Worm (Caenorhabditis elegans): ENCODE data around the gene C15B12.3.

Gene C15B12.3

ce11 chrX:6468499-6468898 lies 1.1 kb upstream of the C15B12.3 start, which contains the start of gene C15B12.9:
TSS of gene C15B12.9 (plus strand) at chrX:6468799.
- TF ChIP-seq bed-2 (GFP tag; IDR thresholded peaks at IDR 0.05) = no peak
- TF ChIP-seq K11D2.4 (GFP tag; IDR thresholded peaks at IDR 0.05) = no peak

ce11 chrX:6462995-6463462 lies 4.3 kb downstream of the C15B12.3 start, which contains the start of gene C15B12.2:
TSS of gene C15B12.2 (plus strand) at chrX:6463412.
- TF ChIP-seq nhr-80 (tag; optimal IDR thresholded peaks at IDR 0.05) = peak; percentile 78
- TF ChIP-seq attf-6 (GFP tag; IDR thresholded peaks at IDR 0.05) = no peak

ce11 chrX:6462479-6462878 lies 4.9 kb downstream of the C15B12.3 start:
- TF ChIP-seq somi-1 (GFP tag; optimal IDR thresholded peaks at IDR 0.05) (no peak), mxl-1 (tag; optimal IDR thresholded peaks at IDR 0.05) (no peak), sptf-2 (GFP tag; optimal IDR thresholded peaks at IDR 0.05) (no peak), nfya-2 (GFP tag; IDR thresholded peaks at IDR 0.05) (no peak), mcd-1 (GFP tag; IDR thresholded peaks at IDR 0.05) (no peak), nfyb-1 (GFP tag; IDR thresholded peaks at IDR 0.05) (no peak), F22D6.2 (tag; optimal IDR thresholded peaks at IDR 0.05) (no peak), zfh-2 (GFP tag; conservative IDR thresholded peaks at IDR 0.05) (no peak), akir-1 (GFP tag; optimal IDR thresholded peaks at IDR 0.05) (no peak), ama-1 (optimal IDR thresholded peaks at IDR 0.05) (no peak), ama-1 (GFP tag; optimal IDR thresholded peaks at IDR 0.05) (no peak), zim-3 (tag; optimal IDR thresholded peaks at IDR 0.05) (no peak), let-607 (tag; optimal IDR thresholded peaks at IDR 0.05) (no peak), B0261.1 (tag; optimal IDR thresholded peaks at IDR 0.05) (no peak)

ce11 chrX:6461729-6462128 lies 5.6 kb downstream of the C15B12.3 start, which contains the start of gene K04E7.1:
TSS of gene K04E7.1 (plus strand) at chrX:6462029.
- no peak for TF ChIP-seq attf-6 (GFP tag; IDR thresholded peaks at IDR 0.05)

ce11 chrX:6460123-6460522 lies 7.2 kb downstream of the C15B12.3 start:
- TF ChIP-seq nhr-80 (tag; optimal IDR thresholded peaks at IDR 0.05) (peak; percentile 37), lag-1 (GFP tag; IDR thresholded peaks at IDR 0.05) (no peak), F23B12.7 (tag; optimal IDR thresholded peaks at IDR 0.05; ENCODE audit: insufficient read depth) (no peak), let-607 (tag; optimal IDR thresholded peaks at IDR 0.05) (no peak)

- TF ChIP-seq sdz-38 (tag; optimal IDR thresholded peaks at IDR 0.05) = no peak
- peak; percentile 54 for TF ChIP-seq nhr-80 (tag; optimal IDR thresholded peaks at IDR 0.05)
These were observed 8.9 kb downstream of the C15B12.3 start for ce11 chrX:6458467-6458866.

ce11 chrX:6458001-6458400 lies 9.4 kb downstream of the C15B12.3 start:
- TF ChIP-seq hmg-1.2 (GFP tag; IDR thresholded peaks at IDR 0.05) (no peak), K11D2.4 (GFP tag; IDR thresholded peaks at IDR 0.05) (no peak), nhr-27 (tag; optimal IDR thresholded peaks at IDR 0.05) (no peak), attf-3 (GFP tag; conservative IDR thresholded peaks at IDR 0.05) (no peak), madf-3 (GFP tag; IDR thresholded peaks at IDR 0.05) (no peak), attf-6 (GFP tag; IDR thresholded peaks at IDR 0.05) (no peak), F23B12.7 (tag; optimal IDR thresholded peaks at IDR 0.05; ENCODE audit: insufficient read depth) (no peak), hsf-1 (GFP tag; IDR thresholded peaks at IDR 0.05) (no peak), ztf-22 (GFP tag; optimal IDR thresholded peaks at IDR 0.05) (no peak), ceh-27 (GFP tag; optimal IDR thresholded peaks at IDR 0.05) (no peak), zfh-2 (GFP tag; conservative IDR thresholded peaks at IDR 0.05) (no peak)

Data from whole organism, young adult.